Worm (Caenorhabditis elegans) whole organism, L4/young adult: Measurements from ENCODE around the gene try-12.

Source experiments
- W03F9.2 ChIP-seq: fragments of 150-350 bp; optimal IDR thresholded peaks from 2 replicates; lab custom pipeline; 2014; ENCODE audit warnings: missing biosample characterization, missing genetic modification characterization
- dao-5 ChIP-seq: sonication (generic microtip); optimal IDR thresholded peaks from 2 replicates; lab custom pipeline; 2016; ENCODE audit warnings: missing genotype, missing genetic modification characterization, moderate library complexity, missing compliant biosample characterization

DNA sequence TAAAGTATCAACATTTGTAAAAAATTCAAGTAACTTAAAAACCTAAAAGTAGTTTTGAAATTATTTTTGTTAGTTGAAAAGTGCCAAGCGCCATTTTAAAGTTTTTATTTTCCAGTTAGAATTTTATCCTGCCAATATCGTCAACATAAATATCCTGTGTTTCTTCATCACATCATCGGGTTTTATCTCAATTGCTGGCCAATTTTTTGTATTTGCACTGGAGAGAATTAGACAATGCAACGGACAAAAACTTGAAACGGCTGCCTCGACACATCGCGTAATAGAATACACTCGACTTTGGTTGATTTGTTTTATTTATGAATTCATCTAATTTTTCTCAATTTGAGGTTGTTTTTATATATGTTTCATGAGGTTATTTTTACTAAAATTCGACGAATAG, 5.9 kb downstream of the try-12 start, which contains the start of gene F25E5.2:
- TF ChIP-seq dao-5 (no peak), W03F9.2 (tag; lab: Kevin White, UChicago) (no peak)
